Fruit fly (Drosophila melanogaster): ENCODE data around the gene CG2217.

The CG2217 gene

dm6 chr3R:30453236-30453635 lies 30.5 kb upstream of the CG2217 start:
- TF ChIP-seq toe (GFP tag; optimal IDR thresholded peaks at IDR 0.05), result no peak
- no peak for TF ChIP-seq CG1620 (GFP tag; optimal IDR thresholded peaks at IDR 0.05)
- TF ChIP-seq cnc (optimal IDR thresholded peaks at IDR 0.05), result no peak
- no peak for TF ChIP-seq CG14711 (tag; optimal IDR thresholded peaks at IDR 0.05)
- no peak for TF ChIP-seq bab1 (GFP tag; optimal IDR thresholded peaks at IDR 0.05)
- TF ChIP-seq CG7101 (tag; optimal IDR thresholded peaks at IDR 0.05), result no peak
- no peak for TF ChIP-seq cic (GFP tag; optimal IDR thresholded peaks at IDR 0.05)
- peak; percentile 67 for TF ChIP-seq kay (GFP tag; ENCODE audit: borderline replicate concordance)

- peak; percentile 87 for TF ChIP-seq kay (GFP tag; ENCODE audit: borderline replicate concordance)
- TF ChIP-seq Hr96 (GFP tag; optimal IDR thresholded peaks at IDR 0.05), result no peak
These were observed 28.0 kb upstream of the CG2217 start for dm6 chr3R:30450690-30451343.

- TF ChIP-seq Mnt (GFP tag; optimal IDR thresholded peaks at IDR 0.05) (peak; percentile 93), Clk (GFP tag; optimal IDR thresholded peaks at IDR 0.05) (peak; percentile 18), CG5204 (GFP tag; optimal IDR thresholded peaks at IDR 0.05) (peak; percentile 73), bab1 (GFP tag; optimal IDR thresholded peaks at IDR 0.05) (peak; percentile 75), CG12768 (GFP tag; optimal IDR thresholded peaks at IDR 0.05) (peak; percentile 41), CG14711 (tag; optimal IDR thresholded peaks at IDR 0.05) (no peak), CG33017 (tag; optimal IDR thresholded peaks at IDR 0.05) (peak; percentile 4), pad (GFP tag; optimal IDR thresholded peaks at IDR 0.05) (peak; percentile 25), CG1620 (GFP tag; optimal IDR thresholded peaks at IDR 0.05) (peak; percentile 87), ovo (GFP tag; optimal IDR thresholded peaks at IDR 0.05) (peak; percentile 89), CG7045 (GFP tag; optimal IDR thresholded peaks at IDR 0.05) (peak; percentile 47), toe (GFP tag; optimal IDR thresholded peaks at IDR 0.05) (peak; percentile 38), cic (GFP tag; optimal IDR thresholded peaks at IDR 0.05) (peak; percentile 72), Hr96 (GFP tag; optimal IDR thresholded peaks at IDR 0.05) (peak; percentile 67), kay (GFP tag; ENCODE audit: borderline replicate concordance) (peak; percentile 96), CG7101 (tag; optimal IDR thresholded peaks at IDR 0.05) (peak; percentile 61), tj (GFP tag; optimal IDR thresholded peaks at IDR 0.05) (peak; percentile 45), cnc (optimal IDR thresholded peaks at IDR 0.05) (no peak), CG11617 (GFP tag; optimal IDR thresholded peaks at IDR 0.05) (peak; percentile 73), Crg-1 (GFP tag; optimal IDR thresholded peaks at IDR 0.05) (peak; percentile 81)
These were observed 27.5 kb upstream of the CG2217 start for dm6 chr3R:30450224-30450623.

- TF ChIP-seq kay (GFP tag; ENCODE audit: borderline replicate concordance) (peak; percentile 40), ovo (GFP tag; optimal IDR thresholded peaks at IDR 0.05) (no peak)
These were observed 26.7 kb upstream of the CG2217 start for dm6 chr3R:30449446-30449845.

dm6 chr3R:30444946-30445345 lies 22.2 kb upstream of the CG2217 start, which contains the start of gene Osi23:
TSS of gene Osi23 (minus strand) at chr3R:30445046.
- TF ChIP-seq CG14711 (tag; optimal IDR thresholded peaks at IDR 0.05), result no peak
- no peak for TF ChIP-seq Crg-1 (GFP tag; optimal IDR thresholded peaks at IDR 0.05)
- no peak for TF ChIP-seq bab1 (GFP tag; optimal IDR thresholded peaks at IDR 0.05)
- TF ChIP-seq CG1620 (GFP tag; optimal IDR thresholded peaks at IDR 0.05), result no peak

dm6 chr3R:30443549-30444133 lies 20.9 kb upstream of the CG2217 start, which contains the start of gene CG15537:
TSS of gene CG15537 (minus strand) at chr3R:30443599.
- no peak for TF ChIP-seq toe (GFP tag; optimal IDR thresholded peaks at IDR 0.05)
- TF ChIP-seq CG1620 (GFP tag; optimal IDR thresholded peaks at IDR 0.05), result no peak
- TF ChIP-seq CG33017 (tag; optimal IDR thresholded peaks at IDR 0.05), result no peak
- TF ChIP-seq kay (GFP tag; ENCODE audit: borderline replicate concordance), result peak; percentile 86

dm6 chr3R:30431258-30432114 lies 8.7 kb upstream of the CG2217 start, which contains the start of gene CG15534:
TSS of gene CG15534 (plus strand) at chr3R:30432064.
- no peak for TF ChIP-seq Crg-1 (GFP tag; optimal IDR thresholded peaks at IDR 0.05)
- no peak for TF ChIP-seq ovo (GFP tag; optimal IDR thresholded peaks at IDR 0.05)
- no peak for TF ChIP-seq Hr96 (GFP tag; optimal IDR thresholded peaks at IDR 0.05)
- TF ChIP-seq CG11617 (GFP tag; optimal IDR thresholded peaks at IDR 0.05), result no peak
- TF ChIP-seq pad (GFP tag; optimal IDR thresholded peaks at IDR 0.05), result no peak
